Worm (Caenorhabditis elegans) whole organism, L3 larva: ENCODE results near the gene ttbk-3.

Experiments
- elt-3 ChIP-seq, 3 experiments: fragments of 150-350 bp in 1 of 3; sonication (generic microtip) in 2 of 3; optimal IDR thresholded peaks; 2 replicates in 2 of 3; 4 replicates in 1 of 3; lab custom pipeline; 2014 to 2017; ENCODE audit warnings: missing biosample characterization in 3 of 3, missing genetic modification characterization in 3 of 3
- snpc-4 ChIP-seq: fragments of 150-350 bp; optimal IDR thresholded peaks from 2 replicates; lab custom pipeline; 2014; ENCODE audit warnings: missing biosample characterization, missing genetic modification characterization

DNA sequence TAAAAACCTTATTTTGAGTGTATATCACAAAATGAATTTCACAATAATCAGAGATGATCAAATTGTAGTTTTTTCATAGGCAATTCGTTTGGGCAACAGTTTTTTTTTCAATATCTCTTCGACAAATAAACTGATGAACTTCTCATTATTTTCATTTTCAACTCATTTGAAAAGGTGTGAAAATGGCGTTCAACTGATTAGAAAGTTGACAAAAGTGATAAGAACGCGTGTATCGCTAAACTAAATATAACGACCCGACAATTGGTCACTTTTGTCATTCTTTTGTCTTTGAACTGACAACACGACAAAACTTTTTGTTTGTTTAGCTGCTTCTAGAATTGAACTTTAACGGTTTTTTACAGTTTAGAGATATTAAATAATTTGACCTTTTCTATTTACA, 34.8 kb downstream of the ttbk-3 start:
- TF ChIP-seq elt-3 (tag; optimal IDR thresholded peaks at IDR 0.05; lab: Kevin White, UChicago) (no peak), snpc-4 (tag; lab: Kevin White, UChicago) (no peak)
